Fruit fly (Drosophila melanogaster): ENCODE data around the gene ssx.

- no peak for TF ChIP-seq CG12768 (GFP tag; optimal IDR thresholded peaks at IDR 0.05)
- TF ChIP-seq cic (GFP tag; optimal IDR thresholded peaks at IDR 0.05): no peak
- TF ChIP-seq toe (GFP tag; optimal IDR thresholded peaks at IDR 0.05): peak; percentile 19
- no peak for TF ChIP-seq CG14711 (tag; optimal IDR thresholded peaks at IDR 0.05)
Measured at dm6 chrX:1398455-1399055, 28.2 kb downstream of the ssx start.

Measured in whole organism, adult.